Fruit fly (Drosophila melanogaster) whole organism, adult: ENCODE data around the gene CG11828.

Experiments
- CG11617 ChIP-seq: fragments of 200-800 bp; sonication (Bioruptor generic); optimal IDR thresholded peaks from 2 replicates; lab custom pipeline; 2017; ENCODE audit warnings: mild to moderate bottlenecking, missing biosample characterization, missing genetic modification reagents, missing genetic modification characterization
- CG12768 ChIP-seq: fragments of 200-800 bp; sonication (Bioruptor generic); optimal IDR thresholded peaks from 2 replicates; lab custom pipeline; 2017; ENCODE audit warnings: missing biosample characterization, missing genetic modification characterization, mild to moderate bottlenecking, moderate library complexity, missing genetic modification reagents
- CG14711 ChIP-seq: fragments of 200-800 bp; sonication (Bioruptor generic); optimal IDR thresholded peaks from 2 replicates; lab custom pipeline; 2018; ENCODE audit warnings: missing biosample characterization, mild to moderate bottlenecking, missing genetic modification characterization, moderate library complexity
- CG1620 ChIP-seq: fragments of 200-800 bp; sonication (Bioruptor generic); optimal IDR thresholded peaks from 2 replicates; lab custom pipeline; 2016; ENCODE audit warnings: missing biosample characterization, missing genetic modification characterization
- CG33017 ChIP-seq: fragments of 200-800 bp; sonication (Bioruptor generic); optimal IDR thresholded peaks from 2 replicates; lab custom pipeline; 2018; ENCODE audit warnings: missing biosample characterization, mild to moderate bottlenecking, missing genetic modification characterization, moderate library complexity
- CG5204 ChIP-seq: fragments of 200-800 bp; sonication (Bioruptor generic); optimal IDR thresholded peaks from 2 replicates; lab custom pipeline; 2016; ENCODE audit warnings: missing biosample characterization, missing genetic modification characterization
- CG7045 ChIP-seq: fragments of 200-800 bp; sonication (Bioruptor generic); optimal IDR thresholded peaks from 2 replicates; lab custom pipeline; 2017; ENCODE audit warnings: missing biosample characterization, mild to moderate bottlenecking, missing genetic modification characterization
- CG7101 ChIP-seq: fragments of 200-800 bp; sonication (Bioruptor generic); optimal IDR thresholded peaks from 2 replicates; lab custom pipeline; 2018; ENCODE audit warnings: missing biosample characterization, mild to moderate bottlenecking, missing genetic modification characterization, moderate library complexity
- Clk ChIP-seq: fragments of 200-800 bp; sonication (Bioruptor generic); optimal IDR thresholded peaks from 2 replicates; lab custom pipeline; 2017; ENCODE audit warnings: missing biosample characterization, missing genetic modification characterization
- Crg-1 ChIP-seq: fragments of 200-800 bp; sonication (Bioruptor generic); optimal IDR thresholded peaks from 2 replicates; lab custom pipeline; 2016; ENCODE audit warnings: missing biosample characterization, missing genetic modification characterization
- Hr96 ChIP-seq: fragments of 200-800 bp; sonication (Bioruptor generic); optimal IDR thresholded peaks from 2 replicates; lab custom pipeline; 2016; ENCODE audit warnings: missing biosample characterization, missing genetic modification characterization
- Mnt ChIP-seq: fragments of 200-800 bp; sonication (Bioruptor generic); optimal IDR thresholded peaks from 2 replicates; lab custom pipeline; 2016; ENCODE audit warnings: missing biosample characterization, mild to moderate bottlenecking, missing genetic modification characterization
- bab1 ChIP-seq: fragments of 200-800 bp; sonication (Bioruptor generic); optimal IDR thresholded peaks from 3 replicates; lab custom pipeline; 2019; ENCODE audit warnings: missing biosample characterization, mild to moderate bottlenecking, missing genetic modification characterization, moderate library complexity
- cic ChIP-seq: fragments of 200-800 bp; sonication (Bioruptor generic); optimal IDR thresholded peaks from 2 replicates; lab custom pipeline; 2017; ENCODE audit warnings: missing biosample characterization, mild to moderate bottlenecking, missing genetic modification characterization, moderate library complexity
- cnc ChIP-seq, 2 experiments: fragments of >200 bp; optimal IDR thresholded peaks; 2 replicates each; lab custom pipeline; 2017
- kay ChIP-seq: fragments of 200-800 bp; sonication (Bioruptor generic); peaks from one replicate; lab custom pipeline; 2016; ENCODE audit warnings: missing biosample characterization, missing genetic modification characterization, borderline replicate concordance
- ovo ChIP-seq: fragments of 200-800 bp; sonication (Bioruptor generic); optimal IDR thresholded peaks from 2 replicates; lab custom pipeline; 2016; ENCODE audit warnings: missing biosample characterization, missing genetic modification characterization
- pad ChIP-seq: fragments of 200-800 bp; sonication (Bioruptor generic); optimal IDR thresholded peaks from 3 replicates; lab custom pipeline; 2017; ENCODE audit warnings: missing biosample characterization, missing genetic modification characterization, mild to moderate bottlenecking, moderate library complexity, missing genetic modification reagents
- tj ChIP-seq: fragments of 200-800 bp; sonication (Bioruptor generic); optimal IDR thresholded peaks from 3 replicates; lab custom pipeline; 2017; ENCODE audit warnings: missing biosample characterization, mild to moderate bottlenecking, missing genetic modification characterization, moderate library complexity
- toe ChIP-seq: fragments of 200-800 bp; sonication (Bioruptor generic); optimal IDR thresholded peaks from 2 replicates; lab custom pipeline; 2016; ENCODE audit warnings: missing biosample characterization, missing genetic modification characterization

The CG11828 gene

dm6 chr3R:28887559-28888432, 35.0 kb upstream of the CG11828 start, which contains the start of the genes CG33203 and Doa:
TSS of gene CG33203 (minus strand) at chr3R:28887709.
TSS of gene Doa (plus strand) at chr3R:28888073.
- TF ChIP-seq Hr96 (GFP tag; lab: Kevin White, UChicago): peak; percentile 22
- no peak for TF ChIP-seq CG11617
- TF ChIP-seq Crg-1 (GFP tag; lab: Kevin White, UChicago): peak; percentile 64
- no peak for TF ChIP-seq cnc (optimal IDR thresholded peaks at IDR 0.05; lab: Kevin White, UChicago)
- peak; percentile 18 for TF ChIP-seq ovo (GFP tag; lab: Kevin White, UChicago)
- no peak for TF ChIP-seq CG7045 (GFP tag; lab: Kevin White, UChicago)
- no peak for TF ChIP-seq cic (GFP tag; lab: Kevin White, UChicago)
- TF ChIP-seq CG7101 (tag; lab: Kevin White, UChicago): peak; percentile 62
- peak; percentile 45 for TF ChIP-seq pad (GFP tag; lab: Kevin White, UChicago)
- no peak for TF ChIP-seq kay (GFP tag; lab: Kevin White, UChicago)
- TF ChIP-seq toe (GFP tag; lab: Kevin White, UChicago): peak; percentile 49
- TF ChIP-seq Mnt (GFP tag; lab: Kevin White, UChicago): peak; percentile 51
- TF ChIP-seq CG1620: peak; percentile 60
- no peak for TF ChIP-seq Clk
- no peak for TF ChIP-seq tj (GFP tag; lab: Kevin White, UChicago)
- no peak for TF ChIP-seq CG5204 (GFP tag; lab: Kevin White, UChicago)
- peak; percentile 51 for TF ChIP-seq bab1 (GFP tag; lab: Kevin White, UChicago)
- TF ChIP-seq CG14711 (tag; lab: Kevin White, UChicago): peak; percentile 74
- TF ChIP-seq CG33017 (tag; lab: Kevin White, UChicago): no peak
- TF ChIP-seq CG12768 (GFP tag; lab: Kevin White, UChicago): peak; percentile 20

dm6 chr3R:28888561-28889426, 34.0 kb upstream of the CG11828 start:
- TF ChIP-seq CG11617 (peak; percentile 65), CG33017 (tag; lab: Kevin White, UChicago) (peak; percentile 80), tj (GFP tag; lab: Kevin White, UChicago) (peak; percentile 54), bab1 (GFP tag; lab: Kevin White, UChicago) (peak; percentile 82), Crg-1 (GFP tag; lab: Kevin White, UChicago) (peak; percentile 89), CG12768 (GFP tag; lab: Kevin White, UChicago) (peak; percentile 87), CG5204 (GFP tag; lab: Kevin White, UChicago) (peak; percentile 86), CG7045 (GFP tag; lab: Kevin White, UChicago) (peak; percentile 82), CG1620 (peak; percentile 92), cnc (optimal IDR thresholded peaks at IDR 0.05; lab: Kevin White, UChicago) (no peak), toe (GFP tag; lab: Kevin White, UChicago) (peak; percentile 89), kay (GFP tag; lab: Kevin White, UChicago) (no peak), Mnt (GFP tag; lab: Kevin White, UChicago) (peak; percentile 84), pad (GFP tag; lab: Kevin White, UChicago) (peak; percentile 67), cic (GFP tag; lab: Kevin White, UChicago) (peak; percentile 40), ovo (GFP tag; lab: Kevin White, UChicago) (peak; percentile 54), CG14711 (tag; lab: Kevin White, UChicago) (peak; percentile 93), CG7101 (tag; lab: Kevin White, UChicago) (peak; percentile 85), Hr96 (GFP tag; lab: Kevin White, UChicago) (peak; percentile 92), Clk (peak; percentile 70)

- TF ChIP-seq CG7045 (GFP tag; lab: Kevin White, UChicago) (no peak), CG11617 (no peak), Crg-1 (GFP tag; lab: Kevin White, UChicago) (no peak), tj (GFP tag; lab: Kevin White, UChicago) (no peak), CG1620 (no peak), ovo (GFP tag; lab: Kevin White, UChicago) (no peak), CG7101 (tag; lab: Kevin White, UChicago) (no peak), toe (GFP tag; lab: Kevin White, UChicago) (peak; percentile 39), Hr96 (GFP tag; lab: Kevin White, UChicago) (peak; percentile 27), CG5204 (GFP tag; lab: Kevin White, UChicago) (no peak), Mnt (GFP tag; lab: Kevin White, UChicago) (peak; percentile 72), CG33017 (tag; lab: Kevin White, UChicago) (no peak), pad (GFP tag; lab: Kevin White, UChicago) (peak; percentile 81), kay (GFP tag; lab: Kevin White, UChicago) (no peak), Clk (no peak), CG12768 (GFP tag; lab: Kevin White, UChicago) (peak; percentile 82), CG14711 (tag; lab: Kevin White, UChicago) (no peak), cnc (optimal IDR thresholded peaks at IDR 0.05; lab: Kevin White, UChicago) (no peak), bab1 (GFP tag; lab: Kevin White, UChicago) (no peak), cic (GFP tag; lab: Kevin White, UChicago) (peak; percentile 79)
Observed at dm6 chr3R:28889427-28889736, 33.5 kb upstream of the CG11828 start.

- TF ChIP-seq cic (GFP tag; lab: Kevin White, UChicago) (peak; percentile 10), tj (GFP tag; lab: Kevin White, UChicago) (no peak), CG7101 (tag; lab: Kevin White, UChicago) (no peak)
Observed at dm6 chr3R:28891513-28892097, 31.2 kb upstream of the CG11828 start.
